Worm (Caenorhabditis elegans) whole organism, young adult: ENCODE measurements around the gene twk-12.

Experiments used
- B0261.1 ChIP-seq: sonication (generic microtip); optimal IDR thresholded peaks from 2 replicates; lab custom pipeline; 2016; ENCODE audit warnings: mild to moderate bottlenecking, missing genetic modification characterization, moderate library complexity, missing compliant biosample characterization
- C17E4.6 ChIP-seq: fragments of 200-800 bp; sonication (Bioruptor generic); IDR thresholded peaks from 2 replicates; pipeline ENCODE4 v1.3.6; 2022; ENCODE audit warnings: missing genetic modification reagents, missing genetic modification characterization, missing compliant biosample characterization
- F33H1.4 ChIP-seq: fragments of 200-800 bp; sonication (Bioruptor generic); IDR thresholded peaks from 2 replicates; pipeline ENCODE4 v1.3.6; 2022; ENCODE audit warnings: missing genetic modification reagents, missing genetic modification characterization, missing compliant biosample characterization
- F57C9.4 ChIP-seq: sonication (generic microtip); optimal IDR thresholded peaks from 2 replicates; lab custom pipeline; 2017; ENCODE audit warnings: mild to moderate bottlenecking, missing genetic modification characterization, missing compliant biosample characterization
- K11D2.4 ChIP-seq: fragments of 200-800 bp; sonication (Bioruptor generic); IDR thresholded peaks from 2 replicates; pipeline ENCODE4 v1.3.6; 2022; ENCODE audit warnings: missing genetic modification reagents, missing genetic modification characterization, missing compliant biosample characterization
- T26A5.8 ChIP-seq: sonication (generic microtip); optimal IDR thresholded peaks from 2 replicates; lab custom pipeline; 2016; ENCODE audit warnings: missing genetic modification characterization, missing compliant biosample characterization
- Y95B8A.8 ChIP-seq: fragments of 200-800 bp; sonication (Bioruptor generic); IDR thresholded peaks from 2 replicates; pipeline ENCODE4 v1.3.6; 2022; ENCODE audit warnings: missing genetic modification reagents, missing genetic modification characterization, missing compliant biosample characterization
- ZK185.1 ChIP-seq: sonication (generic microtip); optimal IDR thresholded peaks from 2 replicates; lab custom pipeline; 2016; ENCODE audit warnings: mild to moderate bottlenecking, missing genetic modification characterization, missing compliant biosample characterization; ENCODE audit not compliant: poor library complexity, severe bottlenecking
- akir-1 ChIP-seq: fragments of 200-800 bp; sonication (Bioruptor generic); optimal IDR thresholded peaks from 2 replicates; lab custom pipeline; 2018; ENCODE audit warnings: mild to moderate bottlenecking, missing genetic modification characterization, moderate library complexity, missing compliant biosample characterization
- athp-1 ChIP-seq: sonication (generic microtip); optimal IDR thresholded peaks from 2 replicates; lab custom pipeline; 2017; ENCODE audit warnings: mild to moderate bottlenecking, missing genetic modification characterization, missing compliant biosample characterization
- attf-5 ChIP-seq: fragments of 200-800 bp; sonication (Bioruptor generic); optimal IDR thresholded peaks from 2 replicates; lab custom pipeline; 2018; ENCODE audit warnings: mild to moderate bottlenecking, missing genetic modification characterization, missing compliant biosample characterization
- cebp-1 ChIP-seq, 2 experiments: fragments of 200-800 bp in 1 of 2; sonication (Bioruptor generic) in 1 of 2; sonication (generic microtip) in 1 of 2; IDR thresholded peaks in 1 of 2; optimal IDR thresholded peaks in 1 of 2; 2 replicates each; pipeline versions ENCODE4 v1.3.6 to Lab custom; 2017 to 2022; ENCODE audit warnings: missing compliant biosample characterization in 2 of 2, missing genetic modification characterization in 2 of 2, mild to moderate bottlenecking in 1 of 2, missing genetic modification reagents in 1 of 2, moderate library complexity in 1 of 2
- ceh-27 ChIP-seq: fragments of 200-800 bp; sonication (Bioruptor generic); optimal IDR thresholded peaks from 2 replicates; lab custom pipeline; 2018; ENCODE audit warnings: mild to moderate bottlenecking, missing genetic modification characterization, moderate library complexity, missing compliant biosample characterization
- ceh-79 ChIP-seq: sonication (generic microtip); optimal IDR thresholded peaks from 2 replicates; lab custom pipeline; 2017; ENCODE audit warnings: mild to moderate bottlenecking, missing genetic modification characterization, missing compliant biosample characterization
- dpff-1 ChIP-seq: sonication (generic microtip); optimal IDR thresholded peaks from 2 replicates; lab custom pipeline; 2017; ENCODE audit warnings: mild to moderate bottlenecking, missing genetic modification characterization, missing compliant biosample characterization
- dpl-1 ChIP-seq: fragments of 150-350 bp; optimal IDR thresholded peaks from 2 replicates; lab custom pipeline; 2014; ENCODE audit warnings: missing biosample characterization, missing genetic modification reagents, missing genetic modification characterization
- egl-44 ChIP-seq: fragments of 200-800 bp; sonication (Bioruptor generic); IDR thresholded peaks from 2 replicates; pipeline ENCODE4 v1.3.6; 2022; ENCODE audit warnings: missing genetic modification reagents, missing genetic modification characterization, missing compliant biosample characterization
- ekl-4 ChIP-seq: fragments of 200-800 bp; sonication (Bioruptor generic); IDR thresholded peaks from 2 replicates; pipeline ENCODE4 v1.3.6; 2022; ENCODE audit warnings: missing genetic modification reagents, missing genetic modification characterization, missing compliant biosample characterization
- gei-17 ChIP-seq: fragments of 200-800 bp; sonication (Bioruptor generic); optimal IDR thresholded peaks from 2 replicates; lab custom pipeline; 2018; ENCODE audit warnings: mild to moderate bottlenecking, missing genetic modification characterization, missing compliant biosample characterization
- hlh-12 ChIP-seq: sonication (generic microtip); optimal IDR thresholded peaks from 2 replicates; lab custom pipeline; 2016; ENCODE audit warnings: missing genetic modification characterization, missing compliant biosample characterization
- hmg-1.2 ChIP-seq: fragments of 200-800 bp; sonication (Bioruptor generic); IDR thresholded peaks from 2 replicates; pipeline ENCODE4 v1.3.6; 2022; ENCODE audit warnings: missing genetic modification reagents, missing genetic modification characterization, missing compliant biosample characterization
- lin-40 ChIP-seq: sonication (generic microtip); optimal IDR thresholded peaks from 2 replicates; lab custom pipeline; 2016; ENCODE audit warnings: missing genetic modification characterization, mild to moderate bottlenecking, missing compliant biosample characterization, missing genotype, missing genetic modification reagents
- lir-1 ChIP-seq: fragments of 200-800 bp; sonication (Bioruptor generic); conservative IDR thresholded peaks from 2 replicates; pipeline ENCODE4 v1.3.6; 2022; ENCODE audit warnings: missing genetic modification reagents, missing genetic modification characterization, missing compliant biosample characterization
- mel-28 ChIP-seq: sonication (generic microtip); optimal IDR thresholded peaks from 2 replicates; lab custom pipeline; 2016; ENCODE audit warnings: borderline replicate concordance, mild to moderate bottlenecking, missing genetic modification characterization, missing compliant biosample characterization
- nfyb-1 ChIP-seq: fragments of 200-800 bp; sonication (Bioruptor generic); IDR thresholded peaks from 2 replicates; pipeline ENCODE4 v1.3.6; 2022; ENCODE audit warnings: missing genetic modification reagents, missing genetic modification characterization, missing compliant biosample characterization
- nhr-80 ChIP-seq: sonication (generic microtip); optimal IDR thresholded peaks from 2 replicates; lab custom pipeline; 2016; ENCODE audit warnings: missing genetic modification characterization, missing compliant biosample characterization
- pbrm-1 ChIP-seq: fragments of 200-800 bp; sonication (Bioruptor generic); IDR thresholded peaks from 2 replicates; pipeline ENCODE4 v1.3.6; 2022; ENCODE audit warnings: missing genetic modification reagents, missing genetic modification characterization, missing compliant biosample characterization
- pha-4 ChIP-seq: fragments of 150-350 bp; sonication (generic microtip); optimal IDR thresholded peaks from 2 replicates; lab custom pipeline; 2014; ENCODE audit warnings: missing biosample characterization, missing genetic modification reagents, missing genetic modification characterization
- rcor-1 ChIP-seq: fragments of 200-800 bp; sonication (Bioruptor generic); IDR thresholded peaks from 2 replicates; pipeline ENCODE4 v1.3.6; 2022; ENCODE audit warnings: missing genetic modification reagents, missing genetic modification characterization, missing compliant biosample characterization
- snpc-4 ChIP-seq, 5 experiments: fragments of 150-350 bp in 1 of 5; sonication (generic microtip) in 4 of 5; optimal IDR thresholded peaks; 2 replicates each; lab custom pipeline; 2014 to 2018; ENCODE audit warnings: missing genetic modification characterization in 5 of 5, missing biosample characterization in 3 of 5, antibody characterized with exemption in 2 of 5, mild to moderate bottlenecking in 2 of 5, missing compliant biosample characterization in 2 of 5, missing genotype in 2 of 5, moderate library complexity in 2 of 5, missing genetic modification reagents in 1 of 5
- tbx-9 ChIP-seq: sonication (generic microtip); optimal IDR thresholded peaks from 2 replicates; lab custom pipeline; 2016; ENCODE audit warnings: borderline replicate concordance, missing genetic modification characterization, inconsistent platforms, missing compliant biosample characterization
- unc-62 ChIP-seq: fragments of 150-350 bp; optimal IDR thresholded peaks from 2 replicates; lab custom pipeline; 2014; ENCODE audit warnings: missing biosample characterization, missing genetic modification reagents, missing genetic modification characterization
- ztf-3 ChIP-seq: fragments of 200-800 bp; sonication (Bioruptor generic); optimal IDR thresholded peaks from 2 replicates; lab custom pipeline; 2018; ENCODE audit warnings: mild to moderate bottlenecking, missing genetic modification characterization, missing compliant biosample characterization
- ztf-6 ChIP-seq: fragments of 200-800 bp; sonication (Bioruptor generic); IDR thresholded peaks from 2 replicates; pipeline ENCODE4 v1.3.6; 2022; ENCODE audit warnings: missing genetic modification reagents, missing genetic modification characterization, missing compliant biosample characterization

twk-12 gene

DNA sequence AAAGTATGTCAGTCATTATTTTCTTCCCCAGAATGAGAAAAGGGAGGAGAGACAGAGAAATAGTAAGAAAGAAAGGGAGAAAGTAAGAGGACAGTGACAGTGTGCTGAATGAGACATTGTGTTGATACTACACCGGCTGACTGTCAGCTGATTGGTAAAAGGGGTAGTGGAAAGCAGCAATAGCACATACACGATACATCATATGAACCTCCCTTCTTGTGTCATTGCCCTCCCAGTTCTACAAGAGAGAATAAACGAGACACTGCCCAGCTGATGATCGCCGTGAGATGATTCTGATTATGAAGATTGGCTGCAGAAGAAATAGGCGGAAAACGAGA is 52.4 kb downstream of the twk-12 start:
- TF ChIP-seq gei-17 (no peak), B0261.1 (tag; lab: Kevin White, UChicago) (no peak), attf-5 (GFP tag; lab: Kevin White, UChicago) (peak; percentile 49), ceh-79 (tag; lab: Kevin White, UChicago) (no peak), lir-1 (peak; percentile 73), ztf-3 (GFP tag; lab: Kevin White, UChicago) (no peak), tbx-9 (no peak), rcor-1 (0 out of 2 replicates have a peak, but pooled peaks have one; percentile 3), pha-4 (no peak), hlh-12 (tag; lab: Kevin White, UChicago) (no peak), ceh-27 (GFP tag; lab: Kevin White, UChicago) (peak; percentile 44), dpff-1 (tag; lab: Kevin White, UChicago) (no peak), mel-28 (tag; lab: Kevin White, UChicago) (no peak), egl-44 (no peak), F33H1.4 (GFP tag; lab: Robert Waterston, UW) (no peak), unc-62 (GFP tag; lab: Kevin White, UChicago) (peak; percentile 40), cebp-1 (GFP tag; IDR thresholded peaks at IDR 0.05; lab: Robert Waterston, UW) (no peak), cebp-1 (tag; optimal IDR thresholded peaks at IDR 0.05; lab: Kevin White, UChicago) (peak; percentile 82), K11D2.4 (GFP tag; lab: Robert Waterston, UW) (0 out of 2 replicates have a peak, but pooled peaks have one; percentile 51), Y95B8A.8 (0 out of 2 replicates have a peak, but pooled peaks have one; percentile 7), snpc-4 (GFP tag; optimal IDR thresholded peaks at IDR 0.05; lab: Kevin White, UChicago) (no peak), snpc-4 (tag; optimal IDR thresholded peaks at IDR 0.05; lab: Kevin White, UChicago) (peak in 2 of 4 experiments; percentile 9 to 18), athp-1 (tag; lab: Kevin White, UChicago) (no peak), nhr-80 (peak; percentile 74), pbrm-1 (GFP tag; lab: Robert Waterston, UW) (0 out of 2 replicates have a peak, but pooled peaks have one; percentile 30), lin-40 (tag; lab: Kevin White, UChicago) (peak; percentile 24), hmg-1.2 (GFP tag; lab: Robert Waterston, UW) (peak; percentile 47; the same call in 1 of the 2 replicates), ekl-4 (peak; percentile 48; the same call in 1 of the 2 replicates), T26A5.8 (tag; lab: Kevin White, UChicago) (no peak), akir-1 (GFP tag; lab: Kevin White, UChicago) (peak; percentile 8)

DNA sequence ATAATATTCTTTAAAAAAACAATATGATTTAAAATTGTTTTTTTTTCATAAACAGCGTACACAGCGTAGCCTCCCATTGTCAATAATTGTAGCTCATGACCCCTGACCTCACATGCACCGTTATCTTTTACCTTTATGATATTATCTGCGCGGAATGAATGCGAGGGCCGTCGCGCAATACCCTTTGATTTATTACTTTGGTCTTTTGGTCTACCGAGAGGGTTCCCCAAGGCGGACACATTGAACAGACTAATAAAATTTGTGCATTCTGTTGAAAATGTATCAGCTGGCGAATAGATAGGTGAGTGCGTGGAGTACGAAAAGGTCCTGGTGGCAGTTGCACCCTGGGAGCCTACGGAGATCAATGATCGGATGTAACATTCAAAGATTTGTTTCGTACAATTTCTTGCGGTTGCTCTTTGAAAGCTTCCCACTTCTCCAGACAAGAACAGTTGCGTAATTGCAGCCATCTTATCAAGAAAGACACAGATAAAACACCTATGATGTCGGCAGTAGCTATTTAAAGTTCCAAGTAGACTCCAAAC is 53.0 kb downstream of the twk-12 start:
- TF ChIP-seq F57C9.4 (no peak), nfyb-1 (GFP tag; lab: Robert Waterston, UW) (no peak), C17E4.6 (GFP tag; lab: Robert Waterston, UW) (no peak), ztf-6 (GFP tag; lab: Robert Waterston, UW) (no peak), dpl-1 (GFP tag; lab: Kevin White, UChicago) (no peak), ZK185.1 (tag; lab: Kevin White, UChicago) (no peak)
